Fruit fly (Drosophila melanogaster): ENCODE results near the gene CG3176.

CG3176 gene

dm6 chrX:526479-527071 lies 44.9 kb downstream of the CG3176 start:
- TF ChIP-seq Sox15 (GFP tag; optimal IDR thresholded peaks at IDR 0.05) (no peak), Eip78C (GFP tag) (peak; percentile 47), CG10669 (GFP tag; optimal IDR thresholded peaks at IDR 0.05) (no peak)

- TF ChIP-seq CG15336 (GFP tag; IDR thresholded peaks at IDR 0.05) (no peak), Hr38 (GFP tag; optimal IDR thresholded peaks at IDR 0.05) (no peak), Hr4 (GFP tag; optimal IDR thresholded peaks at IDR 0.05) (no peak), net (GFP tag; optimal IDR thresholded peaks at IDR 0.05) (no peak), CG7368 (GFP tag; optimal IDR thresholded peaks at IDR 0.05) (no peak), CG31627 (GFP tag; optimal IDR thresholded peaks at IDR 0.05) (no peak), eg (GFP tag; IDR thresholded peaks at IDR 0.05) (0 out of 3 replicates have a peak, but pooled peaks have one; percentile 30), Blimp-1 (GFP tag; optimal IDR thresholded peaks at IDR 0.05) (no peak), Met (GFP tag; optimal IDR thresholded peaks at IDR 0.05) (no peak), dsx (GFP tag; optimal IDR thresholded peaks at IDR 0.05; ENCODE audit: poor library complexity, severe bottlenecking) (no peak), Eip78C (GFP tag) (peak; percentile 40), CG8319 (GFP tag; optimal IDR thresholded peaks at IDR 0.05) (no peak), CG8119 (GFP tag; IDR thresholded peaks at IDR 0.05) (no peak), CG1621 (tag; optimal IDR thresholded peaks at IDR 0.05) (no peak), svp (GFP tag) (no peak), CG11762 (GFP tag; optimal IDR thresholded peaks at IDR 0.05; ENCODE audit: insufficient read depth) (no peak), Smox (GFP tag; optimal IDR thresholded peaks at IDR 0.05) (no peak), fkh (GFP tag; optimal IDR thresholded peaks at IDR 0.05) (no peak), lz (GFP tag; optimal IDR thresholded peaks at IDR 0.05) (no peak), Ets96B (tag; optimal IDR thresholded peaks at IDR 0.05) (no peak), cyc (GFP tag; optimal IDR thresholded peaks at IDR 0.05) (no peak), pdm3 (GFP tag; optimal IDR thresholded peaks at IDR 0.05) (no peak), CG6808 (GFP tag; optimal IDR thresholded peaks at IDR 0.05) (peak; percentile 40), CG6163 (GFP tag; IDR thresholded peaks at IDR 0.05) (no peak)
Observed at dm6 chrX:529724-530603, 48.3 kb downstream of the CG3176 start, which contains the start of the genes CG4293 and Appl. CG4293 (minus strand) TSS chrX:530291. Appl (plus strand) TSS chrX:530501.
